Fruit fly (Drosophila melanogaster): ENCODE measurements around the gene CG6005.

CG6005 gene

dm6 chr3R:18978709-18979108 is 45.1 kb downstream of the CG6005 start, which contains the start of gene euc:
Gene euc (minus strand): TSS chr3R:18978809.
- no peak for TF ChIP-seq CG34406 (GFP tag; optimal IDR thresholded peaks at IDR 0.05)
- no peak for TF ChIP-seq CG8319 (GFP tag; optimal IDR thresholded peaks at IDR 0.05)
- TF ChIP-seq Sox102F (GFP tag; optimal IDR thresholded peaks at IDR 0.05): no peak
- no peak for TF ChIP-seq dac (GFP tag; optimal IDR thresholded peaks at IDR 0.05)
- no peak for TF ChIP-seq CG1621 (tag; optimal IDR thresholded peaks at IDR 0.05)
- no peak for TF ChIP-seq fd85E (GFP tag; optimal IDR thresholded peaks at IDR 0.05)
- TF ChIP-seq spab (GFP tag; optimal IDR thresholded peaks at IDR 0.05): no peak
- TF ChIP-seq esn (GFP tag; optimal IDR thresholded peaks at IDR 0.05): no peak
